Fruit fly (Drosophila melanogaster): ENCODE measurements around the gene Gr28b.
A peak's percentile ranks its signal among the peaks of the same experiment; 100 is the strongest.

Gr28b gene

dm6 chr2L:7409602-7410001 lies 52.4 kb downstream of the Gr28b start, which contains the start of gene CG5181:
Gene CG5181 (minus strand): TSS chr2L:7409809.
- TF ChIP-seq gsb-n (tag; optimal IDR thresholded peaks at IDR 0.05) (no peak), Antp (GFP tag; optimal IDR thresholded peaks at IDR 0.05) (no peak), danr (GFP tag; IDR thresholded peaks at IDR 0.05) (no peak), kni (GFP tag; optimal IDR thresholded peaks at IDR 0.05) (no peak), salm (tag; optimal IDR thresholded peaks at IDR 0.05) (no peak), stwl (tag; optimal IDR thresholded peaks at IDR 0.05) (peak; percentile 86), Eip74EF (GFP tag; optimal IDR thresholded peaks at IDR 0.05) (no peak), tup (GFP tag; optimal IDR thresholded peaks at IDR 0.05) (no peak), CG12299 (tag; optimal IDR thresholded peaks at IDR 0.05) (no peak), CG7839 (tag; optimal IDR thresholded peaks at IDR 0.05) (no peak), CG3847 (GFP tag; IDR thresholded peaks at IDR 0.05) (no peak), lmd (GFP tag; IDR thresholded peaks at IDR 0.05) (no peak), CG9797 (GFP tag; optimal IDR thresholded peaks at IDR 0.05) (peak; percentile 49), CG30020 (tag; optimal IDR thresholded peaks at IDR 0.05) (peak; percentile 37), chif (GFP tag; optimal IDR thresholded peaks at IDR 0.05) (no peak), CG31441 (GFP tag; IDR thresholded peaks at IDR 0.05) (no peak), Nf-YB (GFP tag; optimal IDR thresholded peaks at IDR 0.05) (no peak), fd64A (GFP tag; optimal IDR thresholded peaks at IDR 0.05) (no peak), CG11504 (tag; optimal IDR thresholded peaks at IDR 0.05) (peak; percentile 32), otp (GFP tag; IDR thresholded peaks at IDR 0.05) (no peak), cas (GFP tag; IDR thresholded peaks at IDR 0.05) (no peak), gro (GFP tag; optimal IDR thresholded peaks at IDR 0.05) (no peak), CG34376 (GFP tag; optimal IDR thresholded peaks at IDR 0.05) (no peak), Hr78 (GFP tag; optimal IDR thresholded peaks at IDR 0.05) (no peak), Deaf1 (tag; optimal IDR thresholded peaks at IDR 0.05) (no peak), CkIIα-i1 (GFP tag; IDR thresholded peaks at IDR 0.05) (no peak), CG16779 (GFP tag; IDR thresholded peaks at IDR 0.05) (no peak), Xbp1 (GFP tag; optimal IDR thresholded peaks at IDR 0.05) (no peak), Adf1 (GFP tag; IDR thresholded peaks at IDR 0.05) (no peak), ranshi (GFP tag; IDR thresholded peaks at IDR 0.05) (no peak), pzg (GFP tag; optimal IDR thresholded peaks at IDR 0.05) (peak; percentile 46), amos (GFP tag; IDR thresholded peaks at IDR 0.05; ENCODE audit: partially characterized antibody) (no peak), grau (tag; optimal IDR thresholded peaks at IDR 0.05) (no peak), Atf6 (GFP tag; IDR thresholded peaks at IDR 0.05) (no peak), dimm (GFP tag; IDR thresholded peaks at IDR 0.05) (no peak), usp (GFP tag; optimal IDR thresholded peaks at IDR 0.05) (no peak), row (GFP tag; IDR thresholded peaks at IDR 0.05) (peak; percentile 69), CHES-1-like (GFP tag; optimal IDR thresholded peaks at IDR 0.05) (no peak), CG33213 (GFP tag; optimal IDR thresholded peaks at IDR 0.05) (no peak), Ets65A (GFP tag) (no peak), CG2712 (tag; optimal IDR thresholded peaks at IDR 0.05) (peak; percentile 1), MESR4 (GFP tag; optimal IDR thresholded peaks at IDR 0.05) (peak; percentile 25), Poxn (GFP tag; IDR thresholded peaks at IDR 0.05) (no peak), CG9876 (GFP tag; optimal IDR thresholded peaks at IDR 0.05) (no peak), nerfin-2 (GFP tag; IDR thresholded peaks at IDR 0.05; ENCODE audit: partially characterized antibody) (no peak), Gsc (GFP tag; IDR thresholded peaks at IDR 0.05) (no peak), pros (GFP tag; optimal IDR thresholded peaks at IDR 0.05) (no peak), CG3281 (GFP tag; optimal IDR thresholded peaks at IDR 0.05) (no peak), esg (GFP tag; conservative IDR thresholded peaks at IDR 0.05) (no peak), gfzf (GFP tag; optimal IDR thresholded peaks at IDR 0.05) (peak; percentile 63), Side (GFP tag; optimal IDR thresholded peaks at IDR 0.05) (no peak), BtbVII (GFP tag; optimal IDR thresholded peaks at IDR 0.05) (no peak)
